Fruit fly (Drosophila melanogaster) whole organism, adult: ENCODE data around the gene CG14085.

Source experiments
- CG11617 ChIP-seq: fragments of 200-800 bp; sonication (Bioruptor generic); optimal IDR thresholded peaks from 2 replicates; lab custom pipeline; 2017; ENCODE audit warnings: mild to moderate bottlenecking, missing biosample characterization, missing genetic modification reagents, missing genetic modification characterization
- CG12768 ChIP-seq: fragments of 200-800 bp; sonication (Bioruptor generic); optimal IDR thresholded peaks from 2 replicates; lab custom pipeline; 2017; ENCODE audit warnings: missing biosample characterization, missing genetic modification characterization, mild to moderate bottlenecking, moderate library complexity, missing genetic modification reagents
- CG14711 ChIP-seq: fragments of 200-800 bp; sonication (Bioruptor generic); optimal IDR thresholded peaks from 2 replicates; lab custom pipeline; 2018; ENCODE audit warnings: missing biosample characterization, mild to moderate bottlenecking, missing genetic modification characterization, moderate library complexity
- CG1620 ChIP-seq: fragments of 200-800 bp; sonication (Bioruptor generic); optimal IDR thresholded peaks from 2 replicates; lab custom pipeline; 2016; ENCODE audit warnings: missing biosample characterization, missing genetic modification characterization
- CG33017 ChIP-seq: fragments of 200-800 bp; sonication (Bioruptor generic); optimal IDR thresholded peaks from 2 replicates; lab custom pipeline; 2018; ENCODE audit warnings: missing biosample characterization, mild to moderate bottlenecking, missing genetic modification characterization, moderate library complexity
- CG5204 ChIP-seq: fragments of 200-800 bp; sonication (Bioruptor generic); optimal IDR thresholded peaks from 2 replicates; lab custom pipeline; 2016; ENCODE audit warnings: missing biosample characterization, missing genetic modification characterization
- CG7045 ChIP-seq: fragments of 200-800 bp; sonication (Bioruptor generic); optimal IDR thresholded peaks from 2 replicates; lab custom pipeline; 2017; ENCODE audit warnings: missing biosample characterization, mild to moderate bottlenecking, missing genetic modification characterization
- CG7101 ChIP-seq: fragments of 200-800 bp; sonication (Bioruptor generic); optimal IDR thresholded peaks from 2 replicates; lab custom pipeline; 2018; ENCODE audit warnings: missing biosample characterization, mild to moderate bottlenecking, missing genetic modification characterization, moderate library complexity
- Clk ChIP-seq: fragments of 200-800 bp; sonication (Bioruptor generic); optimal IDR thresholded peaks from 2 replicates; lab custom pipeline; 2017; ENCODE audit warnings: missing biosample characterization, missing genetic modification characterization
- Crg-1 ChIP-seq: fragments of 200-800 bp; sonication (Bioruptor generic); optimal IDR thresholded peaks from 2 replicates; lab custom pipeline; 2016; ENCODE audit warnings: missing biosample characterization, missing genetic modification characterization
- Hr96 ChIP-seq: fragments of 200-800 bp; sonication (Bioruptor generic); optimal IDR thresholded peaks from 2 replicates; lab custom pipeline; 2016; ENCODE audit warnings: missing biosample characterization, missing genetic modification characterization
- Mnt ChIP-seq: fragments of 200-800 bp; sonication (Bioruptor generic); optimal IDR thresholded peaks from 2 replicates; lab custom pipeline; 2016; ENCODE audit warnings: missing biosample characterization, mild to moderate bottlenecking, missing genetic modification characterization
- bab1 ChIP-seq: fragments of 200-800 bp; sonication (Bioruptor generic); optimal IDR thresholded peaks from 3 replicates; lab custom pipeline; 2019; ENCODE audit warnings: missing biosample characterization, mild to moderate bottlenecking, missing genetic modification characterization, moderate library complexity
- cic ChIP-seq: fragments of 200-800 bp; sonication (Bioruptor generic); optimal IDR thresholded peaks from 2 replicates; lab custom pipeline; 2017; ENCODE audit warnings: missing biosample characterization, mild to moderate bottlenecking, missing genetic modification characterization, moderate library complexity
- cnc ChIP-seq, 2 experiments: fragments of >200 bp; optimal IDR thresholded peaks; 2 replicates each; lab custom pipeline; 2017
- kay ChIP-seq: fragments of 200-800 bp; sonication (Bioruptor generic); peaks from one replicate; lab custom pipeline; 2016; ENCODE audit warnings: missing biosample characterization, missing genetic modification characterization, borderline replicate concordance
- ovo ChIP-seq: fragments of 200-800 bp; sonication (Bioruptor generic); optimal IDR thresholded peaks from 2 replicates; lab custom pipeline; 2016; ENCODE audit warnings: missing biosample characterization, missing genetic modification characterization
- pad ChIP-seq: fragments of 200-800 bp; sonication (Bioruptor generic); optimal IDR thresholded peaks from 3 replicates; lab custom pipeline; 2017; ENCODE audit warnings: missing biosample characterization, missing genetic modification characterization, mild to moderate bottlenecking, moderate library complexity, missing genetic modification reagents
- tj ChIP-seq: fragments of 200-800 bp; sonication (Bioruptor generic); optimal IDR thresholded peaks from 3 replicates; lab custom pipeline; 2017; ENCODE audit warnings: missing biosample characterization, mild to moderate bottlenecking, missing genetic modification characterization, moderate library complexity
- toe ChIP-seq: fragments of 200-800 bp; sonication (Bioruptor generic); optimal IDR thresholded peaks from 2 replicates; lab custom pipeline; 2016; ENCODE audit warnings: missing biosample characterization, missing genetic modification characterization

The CG14085 gene

dm6 chr3L:19292440-19293175, 23.5 kb downstream of the CG14085 start, which contains the start of gene Gbs-76A:
Gbs-76A (minus strand) TSS chr3L:19292766.
- TF ChIP-seq CG33017 (tag; lab: Kevin White, UChicago), result peak; percentile 89
- TF ChIP-seq kay, result peak; percentile 81
- peak; percentile 79 for TF ChIP-seq CG11617 (GFP tag; lab: Kevin White, UChicago)
- peak; percentile 64 for TF ChIP-seq CG14711 (tag; lab: Kevin White, UChicago)
- TF ChIP-seq CG1620 (GFP tag; lab: Kevin White, UChicago), result no peak
- TF ChIP-seq ovo (GFP tag; lab: Kevin White, UChicago), result peak; percentile 39
- TF ChIP-seq CG12768 (GFP tag; lab: Kevin White, UChicago), result peak; percentile 63
- TF ChIP-seq CG7045, result peak; percentile 80
- TF ChIP-seq CG7101 (tag; lab: Kevin White, UChicago), result peak; percentile 79
- TF ChIP-seq Crg-1 (GFP tag; lab: Kevin White, UChicago), result no peak
- peak; percentile 68 for TF ChIP-seq pad (GFP tag; lab: Kevin White, UChicago)
- TF ChIP-seq cnc (optimal IDR thresholded peaks at IDR 0.05; lab: Kevin White, UChicago), result no peak
- TF ChIP-seq tj (GFP tag; lab: Kevin White, UChicago), result peak; percentile 33
- TF ChIP-seq bab1, result peak; percentile 40

- TF ChIP-seq CG1620 (GFP tag; lab: Kevin White, UChicago), result no peak
- TF ChIP-seq CG7101 (tag; lab: Kevin White, UChicago), result no peak
- TF ChIP-seq Crg-1 (GFP tag; lab: Kevin White, UChicago), result no peak
- no peak for TF ChIP-seq CG33017 (tag; lab: Kevin White, UChicago)
- no peak for TF ChIP-seq kay
- peak; percentile 65 for TF ChIP-seq Mnt
- TF ChIP-seq CG5204 (GFP tag; lab: Kevin White, UChicago), result no peak
- no peak for TF ChIP-seq ovo (GFP tag; lab: Kevin White, UChicago)
- TF ChIP-seq toe (GFP tag; lab: Kevin White, UChicago), result peak; percentile 21
- TF ChIP-seq cnc (optimal IDR thresholded peaks at IDR 0.05; lab: Kevin White, UChicago), result no peak
- no peak for TF ChIP-seq tj (GFP tag; lab: Kevin White, UChicago)
- TF ChIP-seq CG14711 (tag; lab: Kevin White, UChicago), result no peak
- TF ChIP-seq Hr96 (GFP tag; lab: Kevin White, UChicago), result peak; percentile 3
- no peak for TF ChIP-seq CG12768 (GFP tag; lab: Kevin White, UChicago)
- no peak for TF ChIP-seq Clk (GFP tag; lab: Kevin White, UChicago)
- no peak for TF ChIP-seq pad (GFP tag; lab: Kevin White, UChicago)
- no peak for TF ChIP-seq CG11617 (GFP tag; lab: Kevin White, UChicago)
- no peak for TF ChIP-seq cic (GFP tag; lab: Kevin White, UChicago)
- no peak for TF ChIP-seq bab1
These were observed 24.1 kb downstream of the CG14085 start for dm6 chr3L:19293178-19293741.

- TF ChIP-seq CG11617 (GFP tag; lab: Kevin White, UChicago) (no peak), Mnt (no peak), CG1620 (GFP tag; lab: Kevin White, UChicago) (peak; percentile 44), CG33017 (tag; lab: Kevin White, UChicago) (no peak), Hr96 (GFP tag; lab: Kevin White, UChicago) (peak; percentile 32), toe (GFP tag; lab: Kevin White, UChicago) (peak; percentile 38), tj (GFP tag; lab: Kevin White, UChicago) (no peak), Clk (GFP tag; lab: Kevin White, UChicago) (no peak), pad (GFP tag; lab: Kevin White, UChicago) (no peak), CG12768 (GFP tag; lab: Kevin White, UChicago) (no peak), kay (no peak), CG14711 (tag; lab: Kevin White, UChicago) (no peak), CG5204 (GFP tag; lab: Kevin White, UChicago) (peak; percentile 29), CG7045 (no peak), ovo (GFP tag; lab: Kevin White, UChicago) (no peak), CG7101 (tag; lab: Kevin White, UChicago) (no peak), cnc (optimal IDR thresholded peaks at IDR 0.05; lab: Kevin White, UChicago) (no peak)
These were observed 25.1 kb downstream of the CG14085 start, which contains the start of gene fal for dm6 chr3L:19294235-19294612. fal (plus strand) TSS chr3L:19294564.

dm6 chr3L:19294613-19295299, 25.6 kb downstream of the CG14085 start:
- no peak for TF ChIP-seq cic (GFP tag; lab: Kevin White, UChicago)
- peak; percentile 35 for TF ChIP-seq CG33017 (tag; lab: Kevin White, UChicago)
- TF ChIP-seq Clk (GFP tag; lab: Kevin White, UChicago), result no peak
- TF ChIP-seq cnc (optimal IDR thresholded peaks at IDR 0.05; lab: Kevin White, UChicago), result no peak
- no peak for TF ChIP-seq toe (GFP tag; lab: Kevin White, UChicago)
- TF ChIP-seq CG7101 (tag; lab: Kevin White, UChicago), result no peak
- TF ChIP-seq kay, result peak; percentile 67
- peak; percentile 46 for TF ChIP-seq Mnt
- peak; percentile 84 for TF ChIP-seq ovo (GFP tag; lab: Kevin White, UChicago)
- no peak for TF ChIP-seq CG7045
- TF ChIP-seq bab1, result peak; percentile 38
- TF ChIP-seq tj (GFP tag; lab: Kevin White, UChicago), result peak; percentile 13
- TF ChIP-seq Crg-1 (GFP tag; lab: Kevin White, UChicago), result no peak
- no peak for TF ChIP-seq Hr96 (GFP tag; lab: Kevin White, UChicago)
- no peak for TF ChIP-seq CG5204 (GFP tag; lab: Kevin White, UChicago)
- TF ChIP-seq pad (GFP tag; lab: Kevin White, UChicago), result peak; percentile 53
- no peak for TF ChIP-seq CG14711 (tag; lab: Kevin White, UChicago)
- TF ChIP-seq CG11617 (GFP tag; lab: Kevin White, UChicago), result no peak
- no peak for TF ChIP-seq CG1620 (GFP tag; lab: Kevin White, UChicago)
- no peak for TF ChIP-seq CG12768 (GFP tag; lab: Kevin White, UChicago)
